Fruit fly (Drosophila melanogaster): ENCODE data around the gene slp2.

DNA sequence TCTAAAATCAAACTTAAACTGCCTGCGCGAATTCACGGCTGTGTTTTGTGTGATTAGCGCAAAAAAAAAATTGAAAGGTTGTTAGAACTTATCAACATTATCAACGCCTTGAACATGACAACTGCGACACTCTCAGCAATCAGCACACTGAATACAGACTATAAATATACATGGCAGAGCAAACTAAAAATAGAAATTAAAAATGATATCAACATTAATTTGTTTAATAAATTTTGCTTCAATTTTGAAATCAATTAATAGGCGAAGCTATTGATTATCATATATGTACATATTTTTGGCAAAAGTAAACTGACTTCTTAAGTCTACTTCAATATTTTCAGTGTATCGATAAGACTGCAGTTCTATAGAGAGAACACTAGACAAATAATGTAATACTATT, 43.4 kb downstream of the slp2 start:
- TF ChIP-seq psq (optimal IDR thresholded peaks at IDR 0.05), result no peak
- TF ChIP-seq CG8478 (optimal IDR thresholded peaks at IDR 0.05), result no peak
